Fruit fly (Drosophila melanogaster): ENCODE measurements around the gene CG33502.

DNA sequence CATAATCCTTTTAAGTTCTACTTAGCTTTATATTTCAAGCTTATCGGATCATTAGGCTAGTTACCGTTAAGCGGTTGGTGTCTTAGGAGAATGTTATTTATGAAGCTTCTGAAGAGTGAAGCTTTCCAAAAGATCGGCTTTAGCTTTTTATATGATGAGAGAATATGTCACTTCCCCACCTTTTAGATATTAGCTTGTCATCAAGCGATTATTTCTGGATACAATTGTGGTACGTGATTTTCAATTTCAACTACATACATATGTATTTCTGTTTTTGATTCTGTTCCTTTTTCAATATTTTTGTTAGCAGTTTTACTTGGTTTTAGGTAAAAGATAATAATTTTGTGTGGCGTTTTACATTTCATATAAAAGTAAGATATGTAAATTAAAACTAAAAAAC is 21.5 kb upstream of the CG33502 start:
- TF ChIP-seq psq (optimal IDR thresholded peaks at IDR 0.05), result no peak
- TF ChIP-seq Myc (optimal IDR thresholded peaks at IDR 0.05), result no peak

All from Kc167 (cell line).